Fruit fly (Drosophila melanogaster): ENCODE results near the gene CG10097.

The CG10097 gene

dm6 chr3R:12369135-12369792 lies 26.5 kb downstream of the CG10097 start, which contains the start of gene GstD1 (continued):
- TF ChIP-seq jumu (GFP tag; optimal IDR thresholded peaks at IDR 0.05) (peak; percentile 39), CG11695 (GFP tag; IDR thresholded peaks at IDR 0.05) (0 out of 3 replicates have a peak, but pooled peaks have one; percentile 10), sc (optimal IDR thresholded peaks at IDR 0.05) (no peak), sc (GFP tag; optimal IDR thresholded peaks at IDR 0.05) (no peak), CG31224 (GFP tag; IDR thresholded peaks at IDR 0.05) (peak; percentile 17; the same call in 1 of the 2 replicates), CG10979 (tag; optimal IDR thresholded peaks at IDR 0.05) (peak; percentile 12), Aef1 (GFP tag; IDR thresholded peaks at IDR 0.05) (peak; percentile 71; the same call in 2 of the 3 replicates), CG6683 (GFP tag; optimal IDR thresholded peaks at IDR 0.05) (no peak), Nf-YC (tag; optimal IDR thresholded peaks at IDR 0.05) (no peak), CG18599 (GFP tag; optimal IDR thresholded peaks at IDR 0.05) (peak; percentile 56), ken (GFP tag; IDR thresholded peaks at IDR 0.05) (no peak), Meics (GFP tag; optimal IDR thresholded peaks at IDR 0.05) (peak; percentile 73), Hr51 (GFP tag; optimal IDR thresholded peaks at IDR 0.05) (peak in 1 of 2 experiments; percentile 41), her (GFP tag; optimal IDR thresholded peaks at IDR 0.05) (peak; percentile 39), CG13894 (tag; optimal IDR thresholded peaks at IDR 0.05) (peak; percentile 70), HHEX (GFP tag; optimal IDR thresholded peaks at IDR 0.05) (peak; percentile 47), PHDP (tag; optimal IDR thresholded peaks at IDR 0.05) (peak; percentile 14), lov (optimal IDR thresholded peaks at IDR 0.05) (no peak), lov (GFP tag; IDR thresholded peaks at IDR 0.05) (0 out of 3 replicates have a peak, but pooled peaks have one; percentile 46), mld (GFP tag; IDR thresholded peaks at IDR 0.05; ENCODE audit: partially characterized antibody) (no peak), H15 (GFP tag; IDR thresholded peaks at IDR 0.05) (no peak), CG8765 (GFP tag; IDR thresholded peaks at IDR 0.05) (peak; percentile 87; the same call in 1 of the 2 replicates), CG15514 (GFP tag; optimal IDR thresholded peaks at IDR 0.05) (peak; percentile 24), cg (GFP tag; optimal IDR thresholded peaks at IDR 0.05) (peak; percentile 76), CG14441 (GFP tag; IDR thresholded peaks at IDR 0.05) (no peak; the same call in 1 of the 2 replicates), CG8478 (optimal IDR thresholded peaks at IDR 0.05) (no peak), CG2199 (GFP tag; IDR thresholded peaks at IDR 0.05) (peak; percentile 90; the same call in 2 of the 3 replicates), CG8924 (tag; optimal IDR thresholded peaks at IDR 0.05) (peak; percentile 46), inv (GFP tag; IDR thresholded peaks at IDR 0.05; ENCODE audit: partially characterized antibody) (peak; percentile 45; the same call in 1 of the 2 replicates), pita (GFP tag; optimal IDR thresholded peaks at IDR 0.05) (no peak), emc (GFP tag; optimal IDR thresholded peaks at IDR 0.05) (peak; percentile 19), CG12155 (GFP tag; optimal IDR thresholded peaks at IDR 0.05) (peak; percentile 42), Sox100B (GFP tag; optimal IDR thresholded peaks at IDR 0.05) (peak; percentile 18), Bgb (GFP tag; IDR thresholded peaks at IDR 0.05; ENCODE audit: partially characterized antibody) (peak; percentile 63), chif (GFP tag; optimal IDR thresholded peaks at IDR 0.05) (peak; percentile 11 to 62), vvl (GFP tag; IDR thresholded peaks at IDR 0.05) (peak; percentile 44; the same call in 1 of the 2 replicates), chn (GFP tag; optimal IDR thresholded peaks at IDR 0.05) (peak; percentile 30), Xrp1 (GFP tag; IDR thresholded peaks at IDR 0.05) (0 out of 2 replicates have a peak, but pooled peaks have one; percentile 35), sna (GFP tag; IDR thresholded peaks at IDR 0.05; ENCODE audit: partially characterized antibody) (0 out of 2 replicates have a peak, but pooled peaks have one; percentile 38), Opbp (GFP tag; IDR thresholded peaks at IDR 0.05; ENCODE audit: partially characterized antibody) (peak; percentile 35; the same call in 2 of the 3 replicates), CG18262 (tag; optimal IDR thresholded peaks at IDR 0.05) (peak; percentile 21), cwo (GFP tag; optimal IDR thresholded peaks at IDR 0.05) (peak; percentile 47), E2f2 (GFP tag; IDR thresholded peaks at IDR 0.05) (0 out of 2 replicates have a peak, but pooled peaks have one; percentile 25), Eip74EF (GFP tag; optimal IDR thresholded peaks at IDR 0.05) (peak in 1 of 2 experiments; percentile 9), CG7928 (GFP tag; optimal IDR thresholded peaks at IDR 0.05) (peak; percentile 52), B-H2 (GFP tag; optimal IDR thresholded peaks at IDR 0.05) (peak; percentile 79), CG18011 (GFP tag; optimal IDR thresholded peaks at IDR 0.05) (peak; percentile 24), CG4424 (GFP tag; optimal IDR thresholded peaks at IDR 0.05) (peak; percentile 8)
